Fruit fly (Drosophila melanogaster) S2 (cell line): ENCODE data around the gene CG11865.
"Not testable (repeated sequence)": the region's sequence is repeated elsewhere in the genome, so short reads cannot be mapped to it uniquely, and the experiment has no call there.

Source experiments
- CG8478 ChIP-seq: fragments of >200 bp; optimal IDR thresholded peaks from 2 replicates; lab custom pipeline; 2018
- CTCF ChIP-seq, 2 experiments: fragments of >200 bp; optimal IDR thresholded peaks; 2 replicates each; lab custom pipeline; 2018

DNA sequence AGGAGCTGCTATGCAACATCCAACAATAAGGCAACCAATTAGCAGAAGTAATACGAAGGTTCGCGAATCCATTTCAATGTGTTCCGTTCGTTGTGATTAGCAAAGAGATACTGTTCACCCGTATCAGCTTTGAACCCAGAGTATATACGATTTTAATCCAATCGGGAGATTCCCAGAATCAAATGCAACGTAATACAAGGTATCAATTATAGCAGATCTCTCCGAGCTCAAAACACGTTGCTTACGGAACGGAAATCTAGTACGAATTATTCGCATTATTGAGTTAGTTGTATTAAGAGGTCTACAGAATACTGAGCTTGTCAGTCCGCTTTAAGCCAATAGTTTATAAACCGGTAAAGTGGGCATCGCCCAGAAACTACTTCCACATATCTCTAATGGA is 42.6 kb downstream of the CG11865 start, which contains the start of gene CG44141:
- not testable (repeated sequence) for TF ChIP-seq CG8478 (lab: Kevin White, UChicago); CTCF (optimal IDR thresholded peaks at IDR 0.05; lab: Kevin White, UChicago)
